Fruit fly (Drosophila melanogaster) whole organism: ENCODE results near the gene Saysd1.

Source experiments
- CG8478 ChIP-seq: fragments of >200 bp; optimal IDR thresholded peaks from 2 replicates; lab custom pipeline; 2018; ENCODE audit warnings: inconsistent platforms
- Dll ChIP-seq: fragments of >200 bp; optimal IDR thresholded peaks from 2 replicates; lab custom pipeline; 2017
- EcR ChIP-seq, 2 experiments: fragments of >200 bp; optimal IDR thresholded peaks; 2 replicates each; lab custom pipeline; 2017; ENCODE audit warnings: missing biosample characterization in 2 of 2, missing genetic modification characterization in 2 of 2, missing genetic modification reagents in 2 of 2
- pan ChIP-seq: fragments of >200 bp; optimal IDR thresholded peaks from 2 replicates; lab custom pipeline; 2017
- psq ChIP-seq: fragments of >200 bp; optimal IDR thresholded peaks from 2 replicates; lab custom pipeline; 2017
- usp ChIP-seq: fragments of >200 bp; optimal IDR thresholded peaks from 2 replicates; lab custom pipeline; 2017; ENCODE audit warnings: missing biosample characterization, missing genetic modification characterization, mixed read lengths

Gene Saysd1

DNA sequence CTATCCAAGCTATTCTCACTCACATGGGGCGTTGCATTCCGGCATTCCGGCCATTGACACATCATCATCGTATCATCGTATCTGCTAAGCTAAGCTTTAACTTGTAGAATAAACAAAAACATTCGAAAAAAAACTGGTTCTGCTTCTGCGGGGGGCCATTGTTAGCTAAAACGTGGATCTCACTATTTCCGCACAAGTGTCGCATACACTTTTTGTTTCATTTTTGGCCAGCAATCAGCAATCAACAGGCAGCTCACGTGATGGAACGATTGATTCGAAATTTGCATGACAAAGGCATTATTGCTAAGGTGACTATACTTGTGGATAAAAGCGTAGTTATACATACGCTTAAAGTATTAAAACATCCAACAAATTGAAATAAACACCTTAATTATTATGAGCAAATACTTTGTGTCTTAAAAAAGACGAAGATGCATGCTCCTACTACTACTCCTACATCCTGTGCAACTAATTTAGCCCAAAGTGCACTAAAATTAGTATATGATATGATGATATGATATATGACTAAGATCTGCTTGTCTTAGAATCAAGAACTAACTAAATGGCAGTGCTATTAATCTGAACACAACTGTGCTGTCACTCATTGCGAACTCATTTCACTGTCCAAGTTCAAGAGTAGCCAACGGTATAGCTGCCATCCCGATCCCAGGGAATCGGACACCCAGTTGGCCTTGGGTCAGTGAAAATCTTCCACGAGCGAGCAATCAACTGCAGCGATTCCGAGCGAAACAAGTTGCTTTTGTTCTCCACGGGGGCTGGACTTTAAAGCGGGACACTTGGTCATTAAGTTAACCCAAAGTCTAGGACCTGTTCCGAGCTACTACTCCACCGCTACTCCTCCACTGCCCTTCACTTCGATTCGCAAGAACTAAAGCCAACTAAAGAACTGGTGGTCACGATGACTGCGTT, 24.0 kb upstream of the Saysd1 start:
- TF ChIP-seq EcR (GFP tag; optimal IDR thresholded peaks at IDR 0.05; lab: Kevin White, UChicago) (no peak), usp (GFP tag; lab: Kevin White, UChicago) (no peak), psq (lab: Kevin White, UChicago) (no peak), Dll (no peak), pan (no peak), CG8478 (lab: Kevin White, UChicago) (no peak)

- TF ChIP-seq Dll = no peak
- TF ChIP-seq EcR (GFP tag; optimal IDR thresholded peaks at IDR 0.05; lab: Kevin White, UChicago) = no peak
- no peak for TF ChIP-seq usp (GFP tag; lab: Kevin White, UChicago)
- no peak for TF ChIP-seq pan
- TF ChIP-seq CG8478 (lab: Kevin White, UChicago) = no peak
- TF ChIP-seq psq (lab: Kevin White, UChicago) = no peak
Observed at dm6 chr3R:25237314-25237713, 22.3 kb upstream of the Saysd1 start, which contains the start of gene Jhbp7. Jhbp7 (plus strand) TSS chr3R:25237614.

dm6 chr3R:25236121-25236520, 21.1 kb upstream of the Saysd1 start:
- TF ChIP-seq psq (lab: Kevin White, UChicago) (no peak), Dll (no peak), pan (no peak), EcR (GFP tag; optimal IDR thresholded peaks at IDR 0.05; lab: Kevin White, UChicago) (no peak), CG8478 (lab: Kevin White, UChicago) (no peak), usp (GFP tag; lab: Kevin White, UChicago) (no peak)

DNA sequence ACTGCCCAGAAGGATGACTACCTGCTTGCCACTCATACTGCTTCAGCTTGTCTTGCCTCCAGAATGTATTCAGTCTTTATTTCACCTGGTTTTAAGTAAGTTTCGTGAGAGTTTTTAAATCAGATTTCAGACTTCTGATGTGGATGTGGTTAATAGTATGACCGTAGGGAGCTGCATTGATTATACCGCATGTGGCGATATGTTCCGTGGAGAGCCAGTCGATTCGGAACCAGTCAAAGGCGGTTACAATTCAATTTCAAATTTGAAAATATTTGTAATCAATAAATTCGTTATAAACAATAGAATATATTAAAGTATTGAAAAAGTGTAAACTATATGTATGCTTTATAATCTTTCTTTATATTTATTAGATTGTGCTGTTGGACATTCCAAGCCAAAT, 20.4 kb upstream of the Saysd1 start, which contains the start of gene Sil1:
Gene Sil1 (minus strand): TSS at position 168 of the 400 bp plus-strand sequence.
- TF ChIP-seq EcR (GFP tag; optimal IDR thresholded peaks at IDR 0.05; lab: Kevin White, UChicago) (no peak), psq (lab: Kevin White, UChicago) (no peak), usp (GFP tag; lab: Kevin White, UChicago) (no peak), Dll (no peak), pan (no peak), CG8478 (lab: Kevin White, UChicago) (no peak)

- TF ChIP-seq CG8478 (lab: Kevin White, UChicago) (no peak), Dll (no peak), pan (no peak), psq (lab: Kevin White, UChicago) (no peak), usp (GFP tag; lab: Kevin White, UChicago) (no peak), EcR (GFP tag; optimal IDR thresholded peaks at IDR 0.05; lab: Kevin White, UChicago) (no peak)
Observed at dm6 chr3R:25232271-25232989, 17.4 kb upstream of the Saysd1 start, which contains the start of gene Cad96Cb. Cad96Cb (minus strand) TSS chr3R:25232321.

- TF ChIP-seq usp (GFP tag; lab: Kevin White, UChicago) (no peak), EcR (GFP tag; optimal IDR thresholded peaks at IDR 0.05; lab: Kevin White, UChicago) (no peak), pan (no peak), CG8478 (lab: Kevin White, UChicago) (no peak), psq (lab: Kevin White, UChicago) (no peak), Dll (no peak)
Observed at dm6 chr3R:25225483-25225882, 10.5 kb upstream of the Saysd1 start.

DNA sequence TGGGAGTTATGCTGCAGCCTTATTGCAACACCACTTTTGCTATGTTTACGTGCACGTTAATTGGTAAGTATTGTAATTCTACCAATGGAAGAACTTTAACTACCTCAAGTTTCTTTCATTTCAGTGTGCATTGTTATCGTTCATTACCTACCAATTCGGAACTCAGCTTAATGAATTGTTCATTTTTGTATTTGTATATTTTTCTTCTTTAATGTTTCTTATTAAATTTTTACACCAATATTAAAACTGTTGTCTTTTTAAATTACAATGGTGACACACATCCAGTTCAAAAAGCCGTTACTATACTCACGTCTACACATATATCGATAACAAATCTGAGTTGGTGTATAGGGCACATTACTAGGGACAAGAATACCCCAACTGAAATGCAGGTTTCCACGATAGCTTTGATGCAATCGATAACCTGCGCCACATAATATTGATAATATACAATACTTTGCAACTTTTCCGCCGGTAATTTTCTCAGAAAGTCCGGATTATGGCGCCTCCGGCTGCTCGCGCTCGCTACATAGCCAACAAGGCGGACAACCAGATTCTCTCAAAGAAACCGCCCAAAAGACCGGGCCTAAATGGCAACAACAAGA, 6.3 kb upstream of the Saysd1 start, which contains the start of gene Alg9:
Gene Alg9 (plus strand): TSS at position 387 of the 605 bp plus-strand sequence.
- TF ChIP-seq CG8478 (lab: Kevin White, UChicago) (no peak), psq (lab: Kevin White, UChicago) (no peak), Dll (no peak), pan (no peak), EcR (GFP tag; optimal IDR thresholded peaks at IDR 0.05; lab: Kevin White, UChicago) (no peak), usp (GFP tag; lab: Kevin White, UChicago) (no peak)

DNA sequence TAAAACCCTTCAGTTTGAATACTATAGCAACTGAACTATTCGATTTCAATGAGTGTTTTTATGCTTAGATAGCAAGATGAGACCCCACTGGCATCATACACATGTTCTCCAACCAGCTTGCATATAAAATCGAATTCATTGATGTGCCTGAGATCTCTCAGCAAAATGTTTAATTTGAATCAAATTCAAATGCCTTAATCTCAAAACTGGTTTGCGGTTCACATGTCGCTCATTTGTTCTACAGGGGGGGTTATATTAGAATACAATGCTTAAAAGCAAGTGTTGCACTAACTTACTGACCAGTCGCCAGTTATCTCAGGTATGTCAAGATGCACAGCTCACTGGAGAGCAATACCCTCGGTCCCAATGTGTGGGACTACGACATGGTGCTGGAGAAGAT, 4.0 kb upstream of the Saysd1 start, which contains the start of gene CG31103:
Gene CG31103 (plus strand): TSS at position 301 of the 400 bp plus-strand sequence.
- TF ChIP-seq CG8478 (lab: Kevin White, UChicago) (no peak), psq (lab: Kevin White, UChicago) (no peak), pan (no peak), Dll (no peak), EcR (GFP tag; optimal IDR thresholded peaks at IDR 0.05; lab: Kevin White, UChicago) (no peak), usp (GFP tag; lab: Kevin White, UChicago) (no peak)

- TF ChIP-seq EcR (GFP tag; optimal IDR thresholded peaks at IDR 0.05; lab: Kevin White, UChicago) (no peak), psq (lab: Kevin White, UChicago) (no peak), Dll (no peak), pan (no peak), usp (GFP tag; lab: Kevin White, UChicago) (no peak), CG8478 (lab: Kevin White, UChicago) (no peak)
Observed at dm6 chr3R:25215997-25216396, 1.0 kb upstream of the Saysd1 start, which contains the start of gene CG31106. CG31106 (plus strand) TSS chr3R:25216297.

DNA sequence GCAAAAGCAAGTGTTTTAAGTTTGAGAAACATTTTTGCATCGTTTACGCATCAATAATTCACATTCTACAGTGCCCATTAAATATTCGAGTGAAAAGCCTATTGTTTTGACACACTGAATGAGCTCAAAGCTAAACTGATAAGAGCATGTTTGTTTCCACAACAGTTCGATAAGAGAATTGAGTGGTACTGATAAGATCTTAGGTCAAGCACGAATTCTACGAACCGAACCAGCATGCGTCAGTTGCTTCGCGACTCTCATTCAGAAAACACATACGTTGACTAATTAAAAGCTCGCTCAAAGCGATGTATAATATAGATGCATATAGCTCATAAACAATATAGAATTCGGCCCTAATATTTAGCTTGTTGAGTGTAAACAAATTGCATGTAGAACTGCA, 5.8 kb downstream of the Saysd1 start:
- TF ChIP-seq pan (no peak), usp (GFP tag; lab: Kevin White, UChicago) (no peak), EcR (GFP tag; optimal IDR thresholded peaks at IDR 0.05; lab: Kevin White, UChicago) (no peak), psq (lab: Kevin White, UChicago) (no peak), CG8478 (lab: Kevin White, UChicago) (no peak), Dll (no peak)

DNA sequence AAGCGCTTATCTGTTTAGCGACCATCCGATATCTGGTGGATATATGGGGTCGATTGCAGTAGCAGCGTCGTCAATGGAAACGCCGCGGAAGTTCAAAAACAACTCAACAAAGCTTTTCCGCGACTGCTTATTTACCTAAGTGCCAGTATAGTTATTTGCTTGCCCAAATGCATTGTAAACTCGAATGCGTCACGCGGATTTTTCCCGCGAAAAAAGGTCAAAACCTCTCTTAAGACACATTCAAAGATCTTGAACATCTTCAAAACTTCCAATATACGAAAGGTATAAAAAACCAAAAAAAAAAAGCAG, 6.3 kb downstream of the Saysd1 start:
- TF ChIP-seq Dll (no peak), pan (no peak), CG8478 (lab: Kevin White, UChicago) (no peak), psq (lab: Kevin White, UChicago) (no peak), usp (GFP tag; lab: Kevin White, UChicago) (no peak), EcR (GFP tag; optimal IDR thresholded peaks at IDR 0.05; lab: Kevin White, UChicago) (no peak)
